Fruit fly (Drosophila melanogaster): ENCODE data around the gene CG32221.
A peak's percentile ranks its signal among the peaks of the same experiment; 100 is the strongest.

- TF ChIP-seq pad (GFP tag; optimal IDR thresholded peaks at IDR 0.05) (peak; percentile 59), Mnt (GFP tag; optimal IDR thresholded peaks at IDR 0.05) (peak; percentile 40), Hr96 (GFP tag; optimal IDR thresholded peaks at IDR 0.05) (peak; percentile 88), CG5204 (GFP tag; optimal IDR thresholded peaks at IDR 0.05) (no peak), CG7101 (tag; optimal IDR thresholded peaks at IDR 0.05) (peak; percentile 80), kay (GFP tag; ENCODE audit: borderline replicate concordance) (no peak), CG1620 (GFP tag; optimal IDR thresholded peaks at IDR 0.05) (peak; percentile 87), CG12768 (GFP tag; optimal IDR thresholded peaks at IDR 0.05) (peak; percentile 74), tj (GFP tag; optimal IDR thresholded peaks at IDR 0.05) (peak; percentile 43), Crg-1 (GFP tag; optimal IDR thresholded peaks at IDR 0.05) (peak; percentile 81), Clk (GFP tag; optimal IDR thresholded peaks at IDR 0.05) (peak; percentile 66)
Observed at dm6 chr3L:19817807-19818531, 16.5 kb upstream of the CG32221 start, which contains the start of the genes Fibp and Deaf1.
